Worm (Caenorhabditis elegans) whole organism, midembryonic: Measurements from ENCODE around the gene try-8.

Experiments
- T22C8.4 ChIP-seq: fragments of 200-800 bp; sonication (Bioruptor generic); IDR thresholded peaks from 2 replicates; pipeline ENCODE4 v1.3.6; 2022; ENCODE audit warnings: missing genetic modification characterization, missing compliant biosample characterization
- cog-1 ChIP-seq: sonication (generic microtip); optimal IDR thresholded peaks from 2 replicates; lab custom pipeline; 2016; ENCODE audit warnings: missing genetic modification characterization, missing compliant biosample characterization
- flt-1 ChIP-seq: fragments of 200-800 bp; sonication (Bioruptor generic); IDR thresholded peaks from 2 replicates; pipeline ENCODE4 v1.3.6; 2022; ENCODE audit warnings: missing genetic modification characterization, missing compliant biosample characterization
- klf-2 ChIP-seq: fragments of 200-800 bp; sonication (Bioruptor generic); conservative IDR thresholded peaks from 2 replicates; pipeline ENCODE4 v1.3.6; 2022; ENCODE audit warnings: missing genetic modification reagents, missing genetic modification characterization, missing compliant biosample characterization
- med-1 ChIP-seq: sonication (generic microtip); optimal IDR thresholded peaks from 2 replicates; lab custom pipeline; 2017; ENCODE audit warnings: missing genetic modification characterization, mild to moderate bottlenecking, missing compliant biosample characterization, antibody characterized with exemption, missing genetic modification reagents; ENCODE audit not compliant: insufficient read depth
- ref-1 ChIP-seq: fragments of 200-800 bp; sonication (Bioruptor generic); conservative IDR thresholded peaks from 2 replicates; pipeline ENCODE4 v1.3.6; 2022; ENCODE audit warnings: missing genetic modification reagents, missing genetic modification characterization, missing compliant biosample characterization
- tab-1 ChIP-seq: fragments of 200-800 bp; sonication (Bioruptor generic); IDR thresholded peaks from 2 replicates; pipeline ENCODE4 v1.3.6; 2022; ENCODE audit warnings: missing genetic modification characterization, missing compliant biosample characterization
- ztf-23 ChIP-seq: fragments of 200-800 bp; sonication (Bioruptor generic); IDR thresholded peaks from 2 replicates; pipeline ENCODE4 v1.3.6; 2022; ENCODE audit warnings: missing genetic modification reagents, missing genetic modification characterization, missing compliant biosample characterization
- ztf-29 ChIP-seq: fragments of 200-800 bp; sonication (Bioruptor generic); IDR thresholded peaks from 2 replicates; pipeline ENCODE4 v1.3.6; 2022; ENCODE audit warnings: missing genetic modification reagents, missing genetic modification characterization, missing compliant biosample characterization

The try-8 gene

ce11 chrV:7446965-7447364, 7.2 kb downstream of the try-8 start, which contains the start of gene F25E5.5:
Gene F25E5.5 (plus strand): TSS chrV:7447265.
- no peak for TF ChIP-seq T22C8.4 (GFP tag; lab: Robert Waterston, UW)
- TF ChIP-seq ztf-23 (GFP tag; lab: Robert Waterston, UW): no peak
- no peak for TF ChIP-seq tab-1 (GFP tag; lab: Robert Waterston, UW)
- no peak for TF ChIP-seq med-1 (GFP tag; lab: Kevin White, UChicago)
- TF ChIP-seq klf-2 (GFP tag; lab: Robert Waterston, UW): no peak
- no peak for TF ChIP-seq cog-1
- no peak for TF ChIP-seq ztf-29 (GFP tag; lab: Robert Waterston, UW)
- no peak for TF ChIP-seq flt-1
- no peak for TF ChIP-seq ref-1 (GFP tag; lab: Robert Waterston, UW)

ce11 chrV:7444331-7444730, 9.8 kb downstream of the try-8 start, which contains the start of gene nhr-141:
Gene nhr-141 (plus strand): TSS chrV:7444661.
- TF ChIP-seq tab-1 (GFP tag; lab: Robert Waterston, UW): 0 out of 2 replicates have a peak, but pooled peaks have one; percentile 40

ce11 chrV:7443480-7443879, 10.7 kb downstream of the try-8 start:
- TF ChIP-seq ztf-29 (GFP tag; lab: Robert Waterston, UW) (peak; percentile 39; the same call in 1 of the 2 replicates), ztf-23 (GFP tag; lab: Robert Waterston, UW) (peak; percentile 79; the same call in 1 of the 2 replicates), flt-1 (0 out of 2 replicates have a peak, but pooled peaks have one; percentile 27), klf-2 (GFP tag; lab: Robert Waterston, UW) (peak; percentile 79), ref-1 (GFP tag; lab: Robert Waterston, UW) (peak; percentile 46; the same call in 1 of the 2 replicates)

ce11 chrV:7439807-7440206, 14.3 kb downstream of the try-8 start, which contains the start of gene try-13:
Gene try-13 (plus strand): TSS chrV:7440107.
- TF ChIP-seq flt-1 (no peak), med-1 (GFP tag; lab: Kevin White, UChicago) (no peak), cog-1 (no peak), ztf-29 (GFP tag; lab: Robert Waterston, UW) (no peak), tab-1 (GFP tag; lab: Robert Waterston, UW) (no peak), klf-2 (GFP tag; lab: Robert Waterston, UW) (no peak), ztf-23 (GFP tag; lab: Robert Waterston, UW) (no peak), ref-1 (GFP tag; lab: Robert Waterston, UW) (no peak), T22C8.4 (GFP tag; lab: Robert Waterston, UW) (no peak)

- TF ChIP-seq T22C8.4 (GFP tag; lab: Robert Waterston, UW) (no peak), cog-1 (no peak), klf-2 (GFP tag; lab: Robert Waterston, UW) (no peak), ref-1 (GFP tag; lab: Robert Waterston, UW) (no peak), tab-1 (GFP tag; lab: Robert Waterston, UW) (no peak), ztf-23 (GFP tag; lab: Robert Waterston, UW) (no peak), flt-1 (no peak), ztf-29 (GFP tag; lab: Robert Waterston, UW) (no peak), med-1 (GFP tag; lab: Kevin White, UChicago) (no peak)
Observed at ce11 chrV:7437985-7438384, 16.2 kb downstream of the try-8 start, which contains the start of gene F25E5.16. Gene F25E5.16 (plus strand): TSS chrV:7438285.

ce11 chrV:7437538-7437937, 16.6 kb downstream of the try-8 start, which contains the start of gene F25E5.9:
Gene F25E5.9 (minus strand): TSS chrV:7437919.
- TF ChIP-seq ztf-23 (GFP tag; lab: Robert Waterston, UW) (no peak), med-1 (GFP tag; lab: Kevin White, UChicago) (no peak), klf-2 (GFP tag; lab: Robert Waterston, UW) (no peak), ref-1 (GFP tag; lab: Robert Waterston, UW) (no peak), T22C8.4 (GFP tag; lab: Robert Waterston, UW) (no peak), ztf-29 (GFP tag; lab: Robert Waterston, UW) (no peak), tab-1 (GFP tag; lab: Robert Waterston, UW) (no peak), cog-1 (no peak), flt-1 (no peak)

- TF ChIP-seq klf-2 (GFP tag; lab: Robert Waterston, UW) (no peak), ref-1 (GFP tag; lab: Robert Waterston, UW) (no peak), ztf-23 (GFP tag; lab: Robert Waterston, UW) (no peak), flt-1 (no peak), tab-1 (GFP tag; lab: Robert Waterston, UW) (no peak), cog-1 (no peak), T22C8.4 (GFP tag; lab: Robert Waterston, UW) (no peak), med-1 (GFP tag; lab: Kevin White, UChicago) (no peak), ztf-29 (GFP tag; lab: Robert Waterston, UW) (no peak)
Observed at ce11 chrV:7436911-7437310, 17.2 kb downstream of the try-8 start.

- TF ChIP-seq med-1 (GFP tag; lab: Kevin White, UChicago): no peak
- TF ChIP-seq tab-1 (GFP tag; lab: Robert Waterston, UW): no peak
- TF ChIP-seq klf-2 (GFP tag; lab: Robert Waterston, UW): no peak
- TF ChIP-seq T22C8.4 (GFP tag; lab: Robert Waterston, UW): no peak
- TF ChIP-seq ztf-23 (GFP tag; lab: Robert Waterston, UW): no peak
- TF ChIP-seq ztf-29 (GFP tag; lab: Robert Waterston, UW): no peak
- no peak for TF ChIP-seq flt-1
- TF ChIP-seq ref-1 (GFP tag; lab: Robert Waterston, UW): no peak
- TF ChIP-seq cog-1: no peak
Observed at ce11 chrV:7436509-7436908, 17.6 kb downstream of the try-8 start.

- TF ChIP-seq ztf-23 (GFP tag; lab: Robert Waterston, UW) (no peak), cog-1 (no peak), ref-1 (GFP tag; lab: Robert Waterston, UW) (no peak), ztf-29 (GFP tag; lab: Robert Waterston, UW) (no peak), T22C8.4 (GFP tag; lab: Robert Waterston, UW) (no peak)
Observed at ce11 chrV:7435376-7436204, 18.5 kb downstream of the try-8 start, which contains the start of the genes ddo-2 and F25E5.8. Gene ddo-2 (minus strand): TSS chrV:7435705. Gene F25E5.8 (plus strand): TSS chrV:7435930.
